Worm (Caenorhabditis elegans) whole organism, L4 larva: ENCODE measurements around the gene nyn-1.

Experiments
- D1046.2 ChIP-seq: fragments of 200-800 bp; sonication (Bioruptor generic); IDR thresholded peaks from 2 replicates; pipeline ENCODE4 v1.3.6; 2022; ENCODE audit warnings: missing genetic modification characterization, missing compliant biosample characterization
- R02D3.7 ChIP-seq: fragments of 150-350 bp; sonication (generic microtip); optimal IDR thresholded peaks from 3 replicates; lab custom pipeline; 2014; ENCODE audit warnings: missing biosample characterization, missing genetic modification characterization
- T20F7.1 ChIP-seq: fragments of 200-800 bp; sonication (Bioruptor generic); optimal IDR thresholded peaks from 2 replicates; lab custom pipeline; 2018; ENCODE audit warnings: mild to moderate bottlenecking, missing genetic modification characterization, missing compliant biosample characterization
- Y5F2A.4 ChIP-seq: fragments of 200-800 bp; sonication (Bioruptor generic); optimal IDR thresholded peaks from 2 replicates; lab custom pipeline; 2018; ENCODE audit warnings: mild to moderate bottlenecking, missing genetic modification characterization, missing compliant biosample characterization
- Y75B8A.6 ChIP-seq: fragments of 200-800 bp; sonication (Bioruptor generic); IDR thresholded peaks from 2 replicates; pipeline ENCODE4 v1.3.6; 2022; ENCODE audit warnings: missing genetic modification reagents, missing genetic modification characterization, missing compliant biosample characterization
- aha-1 ChIP-seq: fragments of 150-350 bp; peaks from one replicate; lab custom pipeline; 2014; ENCODE audit warnings: missing biosample characterization, missing genetic modification characterization
- attf-4 ChIP-seq: sonication (generic microtip); optimal IDR thresholded peaks from 3 replicates; lab custom pipeline; 2017; ENCODE audit warnings: missing biosample characterization, missing genetic modification characterization
- ceh-20 ChIP-seq: fragments of 200-800 bp; sonication (Bioruptor generic); IDR thresholded peaks from 2 replicates; pipeline ENCODE4 v1.3.6; 2022; ENCODE audit warnings: missing genetic modification reagents, missing genetic modification characterization, missing compliant biosample characterization
- ceh-32 ChIP-seq: sonication (generic microtip); optimal IDR thresholded peaks from 2 replicates; lab custom pipeline; 2016; ENCODE audit warnings: mild to moderate bottlenecking, missing genetic modification characterization, missing compliant biosample characterization; ENCODE audit not compliant: poor library complexity
- ceh-44 ChIP-seq: fragments of 200-800 bp; sonication (Bioruptor generic); IDR thresholded peaks from 2 replicates; pipeline ENCODE4 v1.3.6; 2022; ENCODE audit warnings: missing genetic modification reagents, missing genetic modification characterization, missing compliant biosample characterization
- daf-16 ChIP-seq, 3 experiments: sonication (generic microtip); optimal IDR thresholded peaks; 2 replicates each; lab custom pipeline; 2016 to 2017; ENCODE audit warnings: missing genetic modification characterization in 3 of 3, missing genetic modification reagents in 3 of 3, mild to moderate bottlenecking in 2 of 3, missing compliant biosample characterization in 2 of 3, missing biosample characterization in 1 of 3, moderate library complexity in 1 of 3
- dmd-8 ChIP-seq: fragments of 200-800 bp; sonication (Bioruptor generic); IDR thresholded peaks from 2 replicates; pipeline ENCODE4 v1.3.6; 2022; ENCODE audit warnings: missing genetic modification characterization, missing compliant biosample characterization
- dpl-1 ChIP-seq: fragments of 150-350 bp; optimal IDR thresholded peaks from 2 replicates; lab custom pipeline; 2014; ENCODE audit warnings: missing biosample characterization, missing genetic modification reagents, missing genetic modification characterization
- duxl-1 ChIP-seq: sonication (generic microtip); optimal IDR thresholded peaks from 2 replicates; lab custom pipeline; 2016; ENCODE audit warnings: mild to moderate bottlenecking, missing genetic modification characterization, moderate library complexity, missing compliant biosample characterization; ENCODE audit not compliant: poor library complexity
- egl-43 ChIP-seq: fragments of 200-800 bp; sonication (Bioruptor generic); IDR thresholded peaks from 2 replicates; pipeline ENCODE4 v1.3.6; 2022; ENCODE audit warnings: missing genetic modification reagents, missing genetic modification characterization, missing compliant biosample characterization
- hif-1 ChIP-seq, 2 experiments: sonication (generic microtip); optimal IDR thresholded peaks; 2 replicates each; lab custom pipeline; 2016 to 2017; ENCODE audit warnings: missing compliant biosample characterization in 2 of 2, missing genetic modification characterization in 2 of 2, missing genetic modification reagents in 2 of 2, missing genotype in 2 of 2, mild to moderate bottlenecking in 1 of 2
- hlh-11 ChIP-seq: fragments of 200-800 bp; sonication (Bioruptor generic); optimal IDR thresholded peaks from 2 replicates; lab custom pipeline; 2018; ENCODE audit warnings: mild to moderate bottlenecking, missing genetic modification characterization, missing compliant biosample characterization
- hlh-30 ChIP-seq: sonication (generic microtip); optimal IDR thresholded peaks from 2 replicates; lab custom pipeline; 2017; ENCODE audit warnings: antibody characterized with exemption, mild to moderate bottlenecking, missing genetic modification characterization, missing compliant biosample characterization; ENCODE audit not compliant: insufficient read depth
- hmg-1.1 ChIP-seq: fragments of 200-800 bp; sonication (Bioruptor generic); IDR thresholded peaks from 2 replicates; pipeline ENCODE4 v1.3.6; 2022; ENCODE audit warnings: missing genetic modification reagents, missing genetic modification characterization, missing compliant biosample characterization
- lin-29 ChIP-seq: fragments of 200-800 bp; sonication (Bioruptor generic); IDR thresholded peaks from 2 replicates; pipeline ENCODE4 v1.3.6; 2022; ENCODE audit warnings: missing genetic modification reagents, missing genetic modification characterization, missing compliant biosample characterization
- mdl-1 ChIP-seq, 2 experiments: fragments of 150-350 bp in 1 of 2; sonication (generic microtip) in 1 of 2; optimal IDR thresholded peaks; 2 replicates each; lab custom pipeline; 2014 to 2017; ENCODE audit warnings: missing biosample characterization in 2 of 2, missing genetic modification characterization in 2 of 2
- mes-2 ChIP-seq: sonication (generic microtip); optimal IDR thresholded peaks from 2 replicates; lab custom pipeline; 2016; ENCODE audit warnings: missing genotype, mild to moderate bottlenecking, missing genetic modification characterization, missing compliant biosample characterization; ENCODE audit not compliant: poor library complexity, severe bottlenecking
- mxl-2 ChIP-seq: fragments of 200-800 bp; sonication (Bioruptor generic); conservative IDR thresholded peaks from 2 replicates; pipeline ENCODE4 v1.3.6; 2022; ENCODE audit warnings: missing genetic modification reagents, missing genetic modification characterization, missing compliant biosample characterization
- nhr-10 ChIP-seq: fragments of 150-350 bp; optimal IDR thresholded peaks from 2 replicates; lab custom pipeline; 2014; ENCODE audit warnings: missing biosample characterization, missing genetic modification characterization
- nhr-42 ChIP-seq: fragments of 200-800 bp; sonication (Bioruptor generic); IDR thresholded peaks from 2 replicates; pipeline ENCODE4 v1.3.6; 2022; ENCODE audit warnings: missing genetic modification characterization, missing compliant biosample characterization
- pha-4 ChIP-seq, 2 experiments: fragments of 150-350 bp in 1 of 2; fragments of 200-800 bp in 1 of 2; sonication (Bioruptor generic) in 1 of 2; IDR thresholded peaks in 1 of 2; optimal IDR thresholded peaks in 1 of 2; 2 replicates each; pipeline versions ENCODE4 v1.3.6 to Lab custom; 2014 to 2022; ENCODE audit warnings: missing genetic modification characterization in 2 of 2, missing genetic modification reagents in 2 of 2, missing biosample characterization in 1 of 2, missing compliant biosample characterization in 1 of 2
- pqm-1 ChIP-seq: sonication (generic microtip); optimal IDR thresholded peaks from 2 replicates; lab custom pipeline; 2017; ENCODE audit warnings: missing biosample characterization, missing genetic modification characterization
- saeg-2 ChIP-seq: fragments of 200-800 bp; sonication (Bioruptor generic); IDR thresholded peaks from 2 replicates; pipeline ENCODE4 v1.3.6; 2022; ENCODE audit warnings: missing genetic modification reagents, missing genetic modification characterization, missing compliant biosample characterization
- snpc-1.2 ChIP-seq: fragments of 200-800 bp; sonication (Bioruptor generic); IDR thresholded peaks from 2 replicates; pipeline ENCODE4 v1.3.6; 2022; ENCODE audit warnings: missing genetic modification reagents, missing genetic modification characterization, missing compliant biosample characterization
- tra-1 ChIP-seq: fragments of 200-800 bp; sonication (Bioruptor generic); IDR thresholded peaks from 2 replicates; pipeline ENCODE4 v1.3.6; 2022; ENCODE audit warnings: missing genetic modification reagents, missing genetic modification characterization, missing compliant biosample characterization
- unc-130 ChIP-seq: sonication (generic microtip); optimal IDR thresholded peaks from 2 replicates; lab custom pipeline; 2016; ENCODE audit warnings: missing genetic modification reagents, missing genetic modification characterization, missing compliant biosample characterization
- unc-62 ChIP-seq, 3 experiments: fragments of 150-350 bp in 1 of 3; sonication (generic microtip); optimal IDR thresholded peaks in 2 of 3; peaks in 1 of 3; 1 replicate in 1 of 3; 2 replicates in 2 of 3; lab custom pipeline; 2014 to 2017; ENCODE audit warnings: missing biosample characterization in 3 of 3, missing genetic modification characterization in 3 of 3, missing genetic modification reagents in 3 of 3, missing genotype in 1 of 3
- zfp-2 ChIP-seq: sonication (generic microtip); optimal IDR thresholded peaks from 2 replicates; lab custom pipeline; 2016; ENCODE audit warnings: mild to moderate bottlenecking, missing genetic modification characterization, missing compliant biosample characterization
- ztf-7 ChIP-seq: fragments of 150-350 bp; optimal IDR thresholded peaks from 2 replicates; lab custom pipeline; 2014; ENCODE audit warnings: missing biosample characterization, missing genetic modification characterization

Gene nyn-1

ce11 chrIV:13698603-13699002, 11.8 kb upstream of the nyn-1 start, which contains the start of gene T23G4.127:
TSS of gene T23G4.127 (minus strand) at chrIV:13698703.
- TF ChIP-seq nhr-10 (tag; lab: Kevin White, UChicago) (no peak), pha-4 (GFP tag; IDR thresholded peaks at IDR 0.05; lab: Robert Waterston, UW) (no peak), pha-4 (tag; optimal IDR thresholded peaks at IDR 0.05; lab: Kevin White, UChicago) (no peak), snpc-1.2 (GFP tag; lab: Robert Waterston, UW) (no peak), D1046.2 (GFP tag; lab: Robert Waterston, UW) (no peak), dmd-8 (GFP tag; lab: Robert Waterston, UW) (no peak), hif-1 (tag; optimal IDR thresholded peaks at IDR 0.05; lab: Kevin White, UChicago) (no peak), Y5F2A.4 (GFP tag; lab: Kevin White, UChicago) (no peak), R02D3.7 (tag; lab: Kevin White, UChicago) (no peak)

ce11 chrIV:13696900-13697299, 10.1 kb upstream of the nyn-1 start:
- TF ChIP-seq aha-1 (tag; lab: Kevin White, UChicago) (peak; percentile 72), unc-62 (GFP tag; optimal IDR thresholded peaks at IDR 0.05 in 1 of 2; lab: Kevin White, UChicago) (peak in 1 of 2 experiments; percentile 61), unc-62 (tag; optimal IDR thresholded peaks at IDR 0.05; lab: Kevin White, UChicago) (no peak), T20F7.1 (GFP tag; lab: Kevin White, UChicago) (no peak), ceh-32 (tag; lab: Kevin White, UChicago) (no peak)

ce11 chrIV:13695720-13696364, 9.0 kb upstream of the nyn-1 start:
- no peak for TF ChIP-seq dpl-1 (GFP tag; lab: Kevin White, UChicago)
- TF ChIP-seq Y75B8A.6, result no peak
- TF ChIP-seq hmg-1.1 (GFP tag; lab: Robert Waterston, UW), result 0 out of 2 replicates have a peak, but pooled peaks have one; percentile 21
- no peak for TF ChIP-seq mxl-2 (GFP tag; lab: Robert Waterston, UW)
- TF ChIP-seq unc-130 (GFP tag; lab: Kevin White, UChicago), result no peak
- no peak for TF ChIP-seq snpc-1.2 (GFP tag; lab: Robert Waterston, UW)
- TF ChIP-seq unc-62 (GFP tag; optimal IDR thresholded peaks at IDR 0.05 in 1 of 2; lab: Kevin White, UChicago), result peak in 1 of 2 experiments; percentile 100
- TF ChIP-seq unc-62 (tag; optimal IDR thresholded peaks at IDR 0.05; lab: Kevin White, UChicago), result peak; percentile 82
- no peak for TF ChIP-seq zfp-2
- no peak for TF ChIP-seq attf-4 (tag; lab: Kevin White, UChicago)
- TF ChIP-seq hlh-11, result peak; percentile 10
- TF ChIP-seq tra-1, result peak; percentile 37; the same call in 1 of the 2 replicates
- TF ChIP-seq mes-2 (tag; lab: Kevin White, UChicago), result peak; percentile 12
- no peak for TF ChIP-seq mdl-1 (tag; optimal IDR thresholded peaks at IDR 0.05; lab: Kevin White, UChicago)
- TF ChIP-seq egl-43 (GFP tag; lab: Robert Waterston, UW), result no peak
- TF ChIP-seq lin-29, result no peak
- peak; percentile 8 for TF ChIP-seq hlh-30 (tag; lab: Kevin White, UChicago)
- TF ChIP-seq ceh-44 (GFP tag; lab: Robert Waterston, UW), result no peak
- no peak for TF ChIP-seq duxl-1 (tag; lab: Kevin White, UChicago)
- no peak for TF ChIP-seq nhr-42 (GFP tag; lab: Robert Waterston, UW)
- peak; percentile 95 for TF ChIP-seq ceh-20 (GFP tag; lab: Robert Waterston, UW)
- no peak for TF ChIP-seq saeg-2
- TF ChIP-seq ztf-7 (tag; lab: Kevin White, UChicago), result no peak
- no peak for TF ChIP-seq pqm-1 (tag; lab: Kevin White, UChicago)
- peak in 1 of 2 experiments; percentile 9 for TF ChIP-seq daf-16 (GFP tag; optimal IDR thresholded peaks at IDR 0.05; lab: Kevin White, UChicago)
- no peak for TF ChIP-seq daf-16 (tag; optimal IDR thresholded peaks at IDR 0.05; lab: Kevin White, UChicago)
- TF ChIP-seq, all 104 proteins: peak for 8
